Fruit fly (Drosophila melanogaster) whole organism, embryonic: Measurements from ENCODE around the gene CG13833.

Experiments
- CG10431 ChIP-seq: fragments of 200-800 bp; sonication (Bioruptor generic); optimal IDR thresholded peaks from 3 replicates; lab custom pipeline; 2018; ENCODE audit warnings: missing biosample characterization, mild to moderate bottlenecking, missing genetic modification characterization
- CG10565 ChIP-seq: fragments of 200-800 bp; sonication (Bioruptor generic); optimal IDR thresholded peaks from 3 replicates; lab custom pipeline; 2016; ENCODE audit warnings: missing biosample characterization, mild to moderate bottlenecking, missing genetic modification characterization
- CG10654 ChIP-seq: fragments of 200-800 bp; sonication (Bioruptor generic); optimal IDR thresholded peaks from 2 replicates; lab custom pipeline; 2016; ENCODE audit warnings: missing biosample characterization, missing genetic modification characterization
- CG12659 ChIP-seq: fragments of 200-800 bp; sonication (Bioruptor generic); optimal IDR thresholded peaks from 3 replicates; lab custom pipeline; 2017; ENCODE audit warnings: mild to moderate bottlenecking, missing biosample characterization, missing genetic modification reagents, missing genetic modification characterization
- CG12942 ChIP-seq: fragments of 200-800 bp; sonication (Bioruptor generic); optimal IDR thresholded peaks from 3 replicates; lab custom pipeline; 2016; ENCODE audit warnings: missing biosample characterization, missing genetic modification characterization
- CG13894 ChIP-seq: fragments of 200-800 bp; sonication (Bioruptor generic); optimal IDR thresholded peaks from 3 replicates; lab custom pipeline; 2018; ENCODE audit warnings: missing biosample characterization, mild to moderate bottlenecking, missing genetic modification characterization, moderate library complexity
- CG1529 ChIP-seq: fragments of 200-800 bp; sonication (Bioruptor generic); optimal IDR thresholded peaks from 3 replicates; lab custom pipeline; 2018; ENCODE audit warnings: missing biosample characterization, missing genetic modification characterization
- CG1647 ChIP-seq: fragments of 200-800 bp; sonication (Bioruptor generic); optimal IDR thresholded peaks from 3 replicates; lab custom pipeline; 2016; ENCODE audit warnings: missing biosample characterization, missing genetic modification characterization
- CG17186 ChIP-seq: fragments of 200-800 bp; sonication (Bioruptor generic); optimal IDR thresholded peaks from 3 replicates; lab custom pipeline; 2017; ENCODE audit warnings: missing biosample characterization, missing genetic modification reagents, missing genetic modification characterization
- CG1792 ChIP-seq: fragments of 200-800 bp; sonication (Bioruptor generic); optimal IDR thresholded peaks from 2 replicates; lab custom pipeline; 2016; ENCODE audit warnings: missing biosample characterization, missing genetic modification characterization
- CG2120 ChIP-seq: fragments of 200-800 bp; sonication (Bioruptor generic); optimal IDR thresholded peaks from 3 replicates; lab custom pipeline; 2016; ENCODE audit warnings: missing biosample characterization, missing genetic modification characterization
- CG2129 ChIP-seq: fragments of 200-800 bp; sonication (Bioruptor generic); IDR thresholded peaks from 2 replicates; pipeline ENCODE4 v1.3.6; 2022; ENCODE audit warnings: missing biosample characterization, missing genetic modification characterization; ENCODE audit not compliant: partially characterized antibody
- CG2678 ChIP-seq: fragments of 200-800 bp; sonication (Bioruptor generic); optimal IDR thresholded peaks from 3 replicates; lab custom pipeline; 2019; ENCODE audit warnings: missing biosample characterization, mild to moderate bottlenecking, missing genetic modification characterization, moderate library complexity
- CG4404 ChIP-seq: fragments of 200-800 bp; sonication (Bioruptor generic); IDR thresholded peaks from 2 replicates; pipeline ENCODE4 v1.3.6; 2022; ENCODE audit warnings: missing biosample characterization, missing genetic modification characterization
- CG6654 ChIP-seq: fragments of 200-800 bp; sonication (Bioruptor generic); optimal IDR thresholded peaks from 2 replicates; lab custom pipeline; 2017; ENCODE audit warnings: missing biosample characterization, mild to moderate bottlenecking, missing genetic modification characterization
- CG7839 ChIP-seq: fragments of 200-800 bp; sonication (Bioruptor generic); optimal IDR thresholded peaks from 3 replicates; lab custom pipeline; 2018; ENCODE audit warnings: missing biosample characterization, mild to moderate bottlenecking, missing genetic modification characterization, moderate library complexity
- CG8089 ChIP-seq: fragments of 200-800 bp; sonication (Bioruptor generic); optimal IDR thresholded peaks from 3 replicates; lab custom pipeline; 2016; ENCODE audit warnings: missing biosample characterization, missing genetic modification characterization
- D19A ChIP-seq: fragments of 200-800 bp; optimal IDR thresholded peaks from 3 replicates; lab custom pipeline; 2019; ENCODE audit warnings: missing biosample characterization, mild to moderate bottlenecking, missing genetic modification characterization, moderate library complexity
- D19B ChIP-seq: fragments of 200-800 bp; sonication (Bioruptor generic); optimal IDR thresholded peaks from 2 replicates; lab custom pipeline; 2017; ENCODE audit warnings: missing biosample characterization, mild to moderate bottlenecking, missing genetic modification characterization
- E2f1 ChIP-seq: fragments of 200-800 bp; sonication (Bioruptor generic); IDR thresholded peaks from 2 replicates; pipeline ENCODE4 v1.3.6; 2022; ENCODE audit warnings: missing biosample characterization, missing genetic modification characterization
- Ets65A ChIP-seq: fragments of 200-800 bp; sonication (Bioruptor generic); peaks from one replicate; lab custom pipeline; 2016; ENCODE audit warnings: missing biosample characterization, missing genetic modification characterization
- Fer1 ChIP-seq: fragments of 200-800 bp; sonication (Bioruptor generic); optimal IDR thresholded peaks from 2 replicates; lab custom pipeline; 2017; ENCODE audit warnings: missing biosample characterization, mild to moderate bottlenecking, missing genetic modification characterization
- HLH54F ChIP-seq: fragments of 200-800 bp; sonication (Bioruptor generic); optimal IDR thresholded peaks from 3 replicates; lab custom pipeline; 2016; ENCODE audit warnings: missing biosample characterization, missing genetic modification characterization
- Hr51 ChIP-seq, 2 experiments: fragments of 200-800 bp; sonication (Bioruptor generic); optimal IDR thresholded peaks; 2 replicates in 1 of 2; 3 replicates in 1 of 2; lab custom pipeline; 2016 to 2018; ENCODE audit warnings: missing biosample characterization in 2 of 2, missing genetic modification characterization in 2 of 2, mild to moderate bottlenecking in 1 of 2, moderate library complexity in 1 of 2
- Max ChIP-seq: fragments of 200-800 bp; sonication (Bioruptor generic); optimal IDR thresholded peaks from 2 replicates; lab custom pipeline; 2016; ENCODE audit warnings: missing biosample characterization, mild to moderate bottlenecking, missing genetic modification characterization
- Nf-YB ChIP-seq: fragments of 200-800 bp; sonication (Bioruptor generic); optimal IDR thresholded peaks from 3 replicates; lab custom pipeline; 2019; ENCODE audit warnings: missing biosample characterization, mild to moderate bottlenecking, missing genetic modification characterization, moderate library complexity
- Xrp1 ChIP-seq: fragments of 200-800 bp; sonication (Bioruptor generic); IDR thresholded peaks from 2 replicates; pipeline ENCODE4 v1.3.6; 2022; ENCODE audit warnings: missing biosample characterization, missing genetic modification characterization
- ap ChIP-seq: fragments of 200-800 bp; sonication (Bioruptor generic); IDR thresholded peaks from 2 replicates; pipeline ENCODE4 v1.3.6; 2022; ENCODE audit warnings: missing biosample characterization, missing genetic modification characterization
- dan ChIP-seq: fragments of 200-800 bp; sonication (Bioruptor generic); IDR thresholded peaks from 2 replicates; pipeline ENCODE4 v1.3.6; 2022; ENCODE audit warnings: missing biosample characterization, missing genetic modification characterization
- dm ChIP-seq: fragments of 200-800 bp; sonication (Bioruptor generic); optimal IDR thresholded peaks from 3 replicates; lab custom pipeline; 2016; ENCODE audit warnings: missing biosample characterization, missing genetic modification characterization
- dmrt99B ChIP-seq: fragments of 200-800 bp; sonication (Bioruptor generic); optimal IDR thresholded peaks from 2 replicates; lab custom pipeline; 2018; ENCODE audit warnings: missing biosample characterization, mild to moderate bottlenecking, missing genetic modification characterization, moderate library complexity
- dysf ChIP-seq: fragments of 200-800 bp; sonication (Bioruptor generic); IDR thresholded peaks from 3 replicates; pipeline ENCODE4 v1.3.6; 2022; ENCODE audit warnings: missing biosample characterization, missing genetic modification characterization
- esg ChIP-seq: fragments of 200-800 bp; sonication (Bioruptor generic); conservative IDR thresholded peaks from 2 replicates; pipeline ENCODE4 v1.3.6; 2022; ENCODE audit warnings: missing biosample characterization, missing genetic modification characterization
- fu2 ChIP-seq: fragments of 200-800 bp; sonication (Bioruptor generic); optimal IDR thresholded peaks from 2 replicates; lab custom pipeline; 2016; ENCODE audit warnings: missing biosample characterization, missing genetic modification characterization
- gsb ChIP-seq: fragments of 200-800 bp; sonication (Bioruptor generic); IDR thresholded peaks from 2 replicates; pipeline ENCODE4 v1.3.6; 2022; ENCODE audit warnings: missing biosample characterization, missing genetic modification characterization
- hkb ChIP-seq, 2 experiments: fragments of 200-800 bp in 1 of 2; fragments of >200 bp in 1 of 2; sonication (Bioruptor generic) in 1 of 2; IDR thresholded peaks in 1 of 2; optimal IDR thresholded peaks in 1 of 2; 2 replicates each; pipeline versions ENCODE4 v1.3.6 to Lab custom; 2017 to 2022; ENCODE audit warnings: missing biosample characterization in 1 of 2, missing genetic modification characterization in 1 of 2
- mam ChIP-seq: fragments of 200-800 bp; sonication (Bioruptor generic); optimal IDR thresholded peaks from 3 replicates; lab custom pipeline; 2016; ENCODE audit warnings: missing biosample characterization, missing genetic modification characterization
- mirr ChIP-seq: fragments of 200-800 bp; sonication (Bioruptor generic); optimal IDR thresholded peaks from 3 replicates; lab custom pipeline; 2018; ENCODE audit warnings: missing biosample characterization, mild to moderate bottlenecking, missing genetic modification characterization
- nmo ChIP-seq: fragments of 200-800 bp; sonication (Bioruptor generic); optimal IDR thresholded peaks from 2 replicates; lab custom pipeline; 2018; ENCODE audit warnings: missing biosample characterization, mild to moderate bottlenecking, missing genetic modification characterization, moderate library complexity
- pnt ChIP-seq: fragments of 200-800 bp; sonication (Bioruptor generic); optimal IDR thresholded peaks from 3 replicates; lab custom pipeline; 2016; ENCODE audit warnings: missing biosample characterization, missing genetic modification characterization
- prd ChIP-seq, 3 experiments: fragments of >200 bp in 2 of 3; fragments of 200-800 bp in 1 of 3; sonication (Bioruptor generic) in 1 of 3; optimal IDR thresholded peaks in 2 of 3; IDR thresholded peaks in 1 of 3; 2 replicates in 2 of 3; 3 replicates in 1 of 3; pipeline versions ENCODE4 v1.3.6 to Lab custom; 2017 to 2022; ENCODE audit warnings: missing biosample characterization in 1 of 3, missing genetic modification characterization in 1 of 3
- ranshi ChIP-seq: fragments of 200-800 bp; sonication (Bioruptor generic); IDR thresholded peaks from 2 replicates; pipeline ENCODE4 v1.3.6; 2022; ENCODE audit warnings: missing biosample characterization, missing genetic modification characterization
- scrt ChIP-seq: fragments of 200-800 bp; sonication (Bioruptor generic); optimal IDR thresholded peaks from 2 replicates; lab custom pipeline; 2018; ENCODE audit warnings: missing biosample characterization, mild to moderate bottlenecking, missing genetic modification characterization, moderate library complexity
- shn ChIP-seq: fragments of 200-800 bp; sonication (Bioruptor generic); optimal IDR thresholded peaks from 3 replicates; lab custom pipeline; 2016; ENCODE audit warnings: missing biosample characterization, missing genetic modification characterization
- so ChIP-seq: fragments of 200-800 bp; sonication (Bioruptor generic); IDR thresholded peaks from 3 replicates; pipeline ENCODE4 v1.3.6; 2022; ENCODE audit warnings: missing biosample characterization, missing genetic modification characterization
- sug ChIP-seq: fragments of 200-800 bp; optimal IDR thresholded peaks from 2 replicates; lab custom pipeline; 2019; ENCODE audit warnings: missing biosample characterization, mild to moderate bottlenecking, missing genetic modification characterization, moderate library complexity
- trem ChIP-seq: fragments of 200-800 bp; optimal IDR thresholded peaks from 3 replicates; lab custom pipeline; 2019; ENCODE audit warnings: missing biosample characterization, mild to moderate bottlenecking, missing genetic modification characterization, moderate library complexity
- wor ChIP-seq: fragments of 200-800 bp; sonication (Bioruptor generic); IDR thresholded peaks from 2 replicates; pipeline ENCODE4 v1.3.6; 2022; ENCODE audit warnings: missing biosample characterization, missing genetic modification characterization
- zen2 ChIP-seq: fragments of 200-800 bp; sonication (Bioruptor generic); IDR thresholded peaks from 3 replicates; pipeline ENCODE4 v1.3.6; 2022; ENCODE audit warnings: missing biosample characterization, missing genetic modification characterization; ENCODE audit not compliant: partially characterized antibody

CG13833 gene

dm6 chr3R:23053936-23054335 is 18.6 kb upstream of the CG13833 start, which contains the start of gene p53 (continued):
- TF ChIP-seq fu2 (peak; percentile 60), CG10431 (peak; percentile 32), CG1529 (GFP tag; lab: Kevin White, UChicago) (peak; percentile 60), prd (optimal IDR thresholded peaks at IDR 0.05; lab: Kevin White, UChicago) (no peak), prd (GFP tag; IDR thresholded peaks at IDR 0.05; lab: Robert Waterston, UW) (peak; percentile 46; the same call in 2 of the 3 replicates), D19B (GFP tag; lab: Kevin White, UChicago) (peak; percentile 64), CG8089 (GFP tag; lab: Kevin White, UChicago) (peak; percentile 70), dysf (GFP tag; lab: Robert Waterston, UW) (peak; percentile 74; the same call in 2 of the 3 replicates), nmo (GFP tag; lab: Kevin White, UChicago) (peak; percentile 67), CG7839 (peak; percentile 67), Fer1 (GFP tag; lab: Kevin White, UChicago) (peak; percentile 82), ranshi (GFP tag; lab: Robert Waterston, UW) (peak; percentile 66), CG2120 (GFP tag; lab: Kevin White, UChicago) (peak; percentile 43), Xrp1 (GFP tag; lab: Robert Waterston, UW) (no peak), CG1792 (GFP tag; lab: Kevin White, UChicago) (peak; percentile 68), zen2 (GFP tag; lab: Robert Waterston, UW) (peak; percentile 64; the same call in 2 of the 3 replicates), E2f1 (0 out of 2 replicates have a peak, but pooled peaks have one; percentile 20), CG12942 (GFP tag; lab: Kevin White, UChicago) (peak; percentile 43), pnt (GFP tag; lab: Kevin White, UChicago) (no peak), wor (no peak), dmrt99B (no peak), CG17186 (peak; percentile 73), CG6654 (peak; percentile 52), CG10565 (GFP tag; lab: Kevin White, UChicago) (no peak), CG13894 (tag; lab: Kevin White, UChicago) (peak; percentile 46), shn (GFP tag; lab: Kevin White, UChicago) (peak; percentile 58), CG4404 (GFP tag; lab: Robert Waterston, UW) (no peak), CG2678 (tag; lab: Kevin White, UChicago) (peak; percentile 55), Nf-YB (GFP tag; lab: Kevin White, UChicago) (peak; percentile 50), D19A (tag; lab: Kevin White, UChicago) (no peak), Max (GFP tag; lab: Kevin White, UChicago) (peak; percentile 70), scrt (peak; percentile 70), Hr51 (GFP tag; optimal IDR thresholded peaks at IDR 0.05; lab: Kevin White, UChicago) (peak; percentile 49 to 61), sug (tag; lab: Kevin White, UChicago) (peak; percentile 57), hkb (optimal IDR thresholded peaks at IDR 0.05; lab: Kevin White, UChicago) (no peak), hkb (GFP tag; IDR thresholded peaks at IDR 0.05; lab: Robert Waterston, UW) (peak; percentile 64), mam (GFP tag; lab: Kevin White, UChicago) (peak; percentile 67), HLH54F (GFP tag; lab: Kevin White, UChicago) (peak; percentile 52), ap (GFP tag; lab: Robert Waterston, UW) (peak; percentile 37; the same call in 1 of the 2 replicates), CG12659 (GFP tag; lab: Kevin White, UChicago) (peak; percentile 73), Ets65A (GFP tag; lab: Kevin White, UChicago) (peak; percentile 99), trem (tag; lab: Kevin White, UChicago) (peak; percentile 70), mirr (GFP tag; lab: Kevin White, UChicago) (peak; percentile 73), CG10654 (GFP tag; lab: Kevin White, UChicago) (peak; percentile 65), CG2129 (GFP tag; lab: Robert Waterston, UW) (no peak; the same call in 1 of the 2 replicates), dan (GFP tag; lab: Robert Waterston, UW) (no peak), so (GFP tag; lab: Robert Waterston, UW) (no peak), dm (GFP tag; lab: Kevin White, UChicago) (peak; percentile 61), CG1647 (peak; percentile 71), gsb (peak; percentile 65), esg (GFP tag; lab: Robert Waterston, UW) (no peak)
